Fruit fly (Drosophila melanogaster) whole organism, wandering third instar larva: Measurements from ENCODE around the gene FIG4.

Experiments
- CG9705 ChIP-seq: fragments of 200-800 bp; sonication (Bioruptor generic); optimal IDR thresholded peaks from 2 replicates; lab custom pipeline; 2018; ENCODE audit warnings: missing biosample characterization, mild to moderate bottlenecking, missing genetic modification characterization
- CrebA ChIP-seq: fragments of 200-800 bp; sonication (Bioruptor generic); optimal IDR thresholded peaks from 2 replicates; lab custom pipeline; 2016; ENCODE audit warnings: missing biosample characterization, mild to moderate bottlenecking, missing genetic modification characterization, borderline replicate concordance
- Dfd ChIP-seq: fragments of >200 bp; optimal IDR thresholded peaks from 2 replicates; lab custom pipeline; 2017; ENCODE audit warnings: missing biosample characterization, missing genetic modification characterization
- Dif ChIP-seq: fragments of 200-275, 200-300 bp; sonication (Bioruptor generic); optimal IDR thresholded peaks from 2 replicates; lab custom pipeline; 2018; ENCODE audit warnings: missing biosample characterization, missing genetic modification characterization; ENCODE audit not compliant: partially characterized antibody
- GATAd ChIP-seq: sonication (Bioruptor generic); optimal IDR thresholded peaks from 2 replicates; lab custom pipeline; 2016; ENCODE audit warnings: missing biosample characterization, missing genetic modification characterization
- HLH106 ChIP-seq: fragments of 200-800 bp; optimal IDR thresholded peaks from 3 replicates; lab custom pipeline; 2019; ENCODE audit warnings: missing biosample characterization, mild to moderate bottlenecking, missing genetic modification characterization, moderate library complexity
- Hr83 ChIP-seq: fragments of 200-300 bp; sonication (Bioruptor generic); optimal IDR thresholded peaks from 2 replicates; lab custom pipeline; 2016; ENCODE audit warnings: missing biosample characterization, mild to moderate bottlenecking, missing genetic modification characterization, moderate library complexity; ENCODE audit not compliant: poor library complexity, severe bottlenecking
- Mio ChIP-seq: sonication (Bioruptor generic); optimal IDR thresholded peaks from 2 replicates; lab custom pipeline; 2016; ENCODE audit warnings: missing biosample characterization, missing genetic modification characterization
- Myc ChIP-seq: fragments of >200 bp; optimal IDR thresholded peaks from 2 replicates; lab custom pipeline; 2017
- N ChIP-seq: fragments of >200 bp; optimal IDR thresholded peaks from 2 replicates; lab custom pipeline; 2018; ENCODE audit warnings: missing biosample characterization, missing external identifiers, missing genetic modification characterization
- OdsH ChIP-seq: fragments of 200-800 bp; sonication (Bioruptor generic); optimal IDR thresholded peaks from 2 replicates; lab custom pipeline; 2016; ENCODE audit warnings: missing biosample characterization, mild to moderate bottlenecking, missing genetic modification characterization
- Rel ChIP-seq, 2 experiments: fragments of 200-800 bp; sonication (Bioruptor generic) in 1 of 2; optimal IDR thresholded peaks; 2 replicates in 1 of 2; 3 replicates in 1 of 2; lab custom pipeline; 2016 to 2019; ENCODE audit warnings: mild to moderate bottlenecking in 2 of 2, missing biosample characterization in 2 of 2, missing genetic modification characterization in 2 of 2, moderate library complexity in 1 of 2
- Sp1 ChIP-seq: fragments of 200-800 bp; sonication (Bioruptor generic); optimal IDR thresholded peaks from 3 replicates; lab custom pipeline; 2019; ENCODE audit warnings: missing biosample characterization, mild to moderate bottlenecking, missing genetic modification characterization, moderate library complexity
- Vsx2 ChIP-seq: fragments of 200-300, 225-300 bp; sonication (Bioruptor generic); optimal IDR thresholded peaks from 2 replicates; lab custom pipeline; 2018; ENCODE audit warnings: missing biosample characterization, missing genetic modification characterization; ENCODE audit not compliant: partially characterized antibody
- br ChIP-seq: fragments of 200-800 bp; sonication (Bioruptor generic); optimal IDR thresholded peaks from 2 replicates; lab custom pipeline; 2016; ENCODE audit warnings: missing biosample characterization, missing genetic modification characterization
- brk ChIP-seq: fragments of 200-800 bp; sonication (Bioruptor generic); optimal IDR thresholded peaks from 2 replicates; lab custom pipeline; 2016; ENCODE audit warnings: missing biosample characterization, mild to moderate bottlenecking, missing genetic modification characterization
- dl ChIP-seq, 2 experiments: fragments of 175-275, 200-275 bp in 1 of 2; fragments of 200-275 bp in 1 of 2; sonication (Bioruptor generic); optimal IDR thresholded peaks; lab custom pipeline; 2018; ENCODE audit warnings: mild to moderate bottlenecking in 2 of 2, missing biosample characterization in 2 of 2, missing genetic modification characterization in 2 of 2, moderate library complexity in 2 of 2; ENCODE audit not compliant: partially characterized antibody in 2 of 2, insufficient read depth in 1 of 2
- dmrt93B ChIP-seq: fragments of 200-800 bp; sonication (Bioruptor generic); optimal IDR thresholded peaks from 2 replicates; lab custom pipeline; 2018; ENCODE audit warnings: missing biosample characterization, mild to moderate bottlenecking, missing genetic modification characterization
- dsf ChIP-seq: sonication (Bioruptor generic); optimal IDR thresholded peaks from 2 replicates; lab custom pipeline; 2016; ENCODE audit warnings: missing biosample characterization, missing genetic modification characterization, borderline replicate concordance
- ey ChIP-seq: fragments of 200-800 bp; sonication (Bioruptor generic); optimal IDR thresholded peaks from 2 replicates; lab custom pipeline; 2016; ENCODE audit warnings: missing biosample characterization, missing genetic modification characterization
- foxo ChIP-seq, 2 experiments: fragments of 200-800 bp; sonication (Bioruptor generic); optimal IDR thresholded peaks; 2 replicates in 1 of 2; 3 replicates in 1 of 2; lab custom pipeline; 2016 to 2017; ENCODE audit warnings: missing biosample characterization in 2 of 2, missing genetic modification characterization in 2 of 2
- fru ChIP-seq: fragments of 200-800 bp; sonication (Bioruptor generic); optimal IDR thresholded peaks from 3 replicates; lab custom pipeline; 2016; ENCODE audit warnings: missing biosample characterization, mild to moderate bottlenecking, missing genetic modification characterization
- h ChIP-seq: fragments of 200-800 bp; sonication (Bioruptor generic); optimal IDR thresholded peaks from 3 replicates; lab custom pipeline; 2016; ENCODE audit warnings: missing biosample characterization, mild to moderate bottlenecking, missing genetic modification characterization
- jim ChIP-seq: fragments of 175-275, 200-325 bp; sonication (Bioruptor generic); optimal IDR thresholded peaks from 2 replicates; lab custom pipeline; 2016; ENCODE audit warnings: missing biosample characterization, mild to moderate bottlenecking, missing genetic modification characterization
- psq ChIP-seq: fragments of 200-800 bp; sonication (Bioruptor generic); optimal IDR thresholded peaks from 3 replicates; lab custom pipeline; 2017; ENCODE audit warnings: missing biosample characterization, mild to moderate bottlenecking, missing genetic modification characterization, moderate library complexity
- rgr ChIP-seq: fragments of 200-800 bp; sonication (Bioruptor generic); optimal IDR thresholded peaks from 3 replicates; lab custom pipeline; 2016; ENCODE audit warnings: missing biosample characterization, mild to moderate bottlenecking, missing genetic modification characterization
- sage ChIP-seq: fragments of 200-800 bp; sonication (Bioruptor generic); optimal IDR thresholded peaks from 2 replicates; lab custom pipeline; 2016; ENCODE audit warnings: missing biosample characterization, mild to moderate bottlenecking, missing genetic modification characterization
- sv ChIP-seq: fragments of 200-800 bp; sonication (Bioruptor generic); optimal IDR thresholded peaks from 3 replicates; lab custom pipeline; 2016; ENCODE audit warnings: missing biosample characterization, missing genetic modification characterization
- usp ChIP-seq: fragments of >200 bp; optimal IDR thresholded peaks from 2 replicates; lab custom pipeline; 2017; ENCODE audit warnings: missing biosample characterization, missing genetic modification characterization
- woc ChIP-seq: sonication (Bioruptor generic); optimal IDR thresholded peaks from 2 replicates; lab custom pipeline; 2016; ENCODE audit warnings: missing biosample characterization, mild to moderate bottlenecking, missing genetic modification characterization

The FIG4 gene

DNA sequence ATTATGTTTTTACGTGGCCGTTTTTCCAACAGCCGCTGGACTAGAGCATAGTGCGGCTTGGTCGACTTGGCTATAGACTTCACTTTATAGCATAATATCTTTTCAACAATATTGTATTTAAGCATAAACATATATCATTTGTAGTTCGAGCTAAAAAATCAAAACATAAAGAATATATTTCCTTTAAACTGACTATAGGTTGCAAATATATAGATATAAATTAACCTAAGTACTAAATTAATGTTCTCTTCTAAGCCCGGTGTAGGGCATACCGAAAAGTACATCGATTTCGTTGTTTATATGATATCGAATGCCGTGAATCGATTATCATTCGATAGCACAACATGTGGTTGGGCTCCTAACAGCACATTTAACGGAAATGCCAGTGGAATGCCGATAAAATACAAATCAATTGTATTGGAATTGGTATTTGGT lies 16.4 kb upstream of the FIG4 start, which contains the start of gene MFS18 (continued):
- TF ChIP-seq Rel (GFP tag; optimal IDR thresholded peaks at IDR 0.05; lab: Kevin White, UChicago) (peak; percentile 39), Rel (tag; optimal IDR thresholded peaks at IDR 0.05; lab: Kevin White, UChicago) (peak; percentile 60), usp (no peak)

DNA sequence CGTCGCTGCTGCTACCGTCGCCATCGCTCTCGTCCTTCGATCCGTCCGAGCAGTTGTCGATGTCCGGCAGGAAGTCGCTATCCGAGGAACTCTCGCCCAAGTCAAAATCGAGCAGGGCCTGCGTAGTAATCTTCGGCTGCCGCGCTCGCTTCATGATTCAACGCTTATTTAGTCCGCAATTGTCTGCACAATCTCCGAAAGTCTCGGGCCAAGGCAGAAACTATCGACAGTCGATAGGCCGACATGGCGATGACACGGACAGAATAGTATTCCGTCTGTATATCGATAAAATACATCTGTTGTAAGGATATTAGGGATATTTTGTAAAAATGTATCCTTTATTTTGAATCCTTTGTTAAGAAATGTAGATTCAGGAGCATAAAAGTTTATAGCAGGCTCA lies 12.2 kb upstream of the FIG4 start, which contains the start of gene CG15439:
CG15439 (minus strand) TSS at position 241 of the 400 bp plus-strand sequence.
- TF ChIP-seq dmrt93B (GFP tag; lab: Kevin White, UChicago) (no peak), woc (GFP tag; lab: Kevin White, UChicago) (no peak)

DNA sequence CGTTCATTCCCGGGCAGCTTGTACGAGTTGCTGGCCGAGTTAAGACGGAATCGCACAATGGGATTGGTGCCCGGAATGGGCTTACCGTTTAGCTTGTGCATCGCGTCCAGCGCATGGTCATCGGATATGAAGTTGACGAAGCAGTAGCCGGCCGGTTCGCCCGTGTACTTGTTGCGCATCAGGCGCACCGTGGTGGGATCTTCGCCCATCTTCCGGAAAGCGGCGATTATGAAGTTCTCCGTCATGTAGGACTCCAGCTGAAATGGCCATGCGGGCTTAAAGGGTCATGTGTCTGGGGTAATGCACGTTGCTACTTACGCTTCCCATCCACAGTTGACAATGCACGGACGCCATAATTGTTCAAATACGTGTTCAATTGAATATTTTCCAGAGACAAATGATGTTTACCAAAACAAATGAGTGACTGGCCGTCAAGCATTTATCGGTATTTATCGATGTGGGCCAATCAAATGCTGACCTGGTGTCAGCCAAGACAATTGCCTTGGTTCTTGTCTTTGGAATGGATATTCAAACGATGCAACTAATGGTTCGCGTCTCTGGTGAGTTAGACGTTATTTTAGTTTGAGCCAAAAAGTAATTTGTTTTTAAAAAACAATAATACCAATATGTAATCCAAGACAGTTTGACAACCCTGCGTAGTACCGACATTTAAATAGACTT lies 10.8 kb upstream of the FIG4 start, which contains the start of the genes Secp43 and ND-B8:
Secp43 (minus strand) TSS at position 445 of the 681 bp plus-strand sequence.
ND-B8 (plus strand) TSS at position 618 of the 681 bp plus-strand sequence.
- TF ChIP-seq dsf (GFP tag; lab: Kevin White, UChicago) (no peak), rgr (GFP tag; lab: Kevin White, UChicago) (peak; percentile 15), Myc (lab: Kevin White, UChicago) (peak; percentile 49), ey (GFP tag; lab: Kevin White, UChicago) (no peak)

DNA sequence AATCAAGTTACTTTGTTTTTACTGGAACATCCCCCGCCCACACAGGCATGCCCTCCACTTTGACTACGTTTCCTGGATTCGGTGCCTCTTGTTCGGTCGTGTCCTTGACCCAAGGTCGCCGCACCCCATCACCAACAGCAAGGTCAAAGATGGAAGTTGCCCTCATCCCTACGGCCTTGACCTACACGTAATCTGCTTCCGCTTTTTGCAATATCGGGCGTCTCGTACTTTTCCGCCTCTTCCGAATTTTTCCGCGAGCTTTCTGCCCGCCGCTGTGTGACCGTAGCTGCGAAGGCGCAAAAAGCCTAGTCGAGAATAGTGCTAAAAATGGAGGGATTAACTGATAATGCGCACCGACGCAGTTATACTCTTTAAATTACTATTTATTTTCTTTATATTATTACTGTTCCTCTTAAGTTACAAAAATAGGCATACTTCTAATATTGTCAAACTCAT lies 8.4 kb upstream of the FIG4 start, which contains the start of gene Gs1l:
Gs1l (minus strand) TSS at position 269 of the 456 bp plus-strand sequence.
- TF ChIP-seq psq (GFP tag; lab: Kevin White, UChicago) (no peak), Sp1 (GFP tag; lab: Kevin White, UChicago) (peak; percentile 25), dmrt93B (GFP tag; lab: Kevin White, UChicago) (no peak), ey (GFP tag; lab: Kevin White, UChicago) (no peak), woc (GFP tag; lab: Kevin White, UChicago) (peak; percentile 56), fru (GFP tag; lab: Kevin White, UChicago) (no peak), Rel (GFP tag; optimal IDR thresholded peaks at IDR 0.05; lab: Kevin White, UChicago) (no peak), Rel (tag; optimal IDR thresholded peaks at IDR 0.05; lab: Kevin White, UChicago) (peak; percentile 26)

DNA sequence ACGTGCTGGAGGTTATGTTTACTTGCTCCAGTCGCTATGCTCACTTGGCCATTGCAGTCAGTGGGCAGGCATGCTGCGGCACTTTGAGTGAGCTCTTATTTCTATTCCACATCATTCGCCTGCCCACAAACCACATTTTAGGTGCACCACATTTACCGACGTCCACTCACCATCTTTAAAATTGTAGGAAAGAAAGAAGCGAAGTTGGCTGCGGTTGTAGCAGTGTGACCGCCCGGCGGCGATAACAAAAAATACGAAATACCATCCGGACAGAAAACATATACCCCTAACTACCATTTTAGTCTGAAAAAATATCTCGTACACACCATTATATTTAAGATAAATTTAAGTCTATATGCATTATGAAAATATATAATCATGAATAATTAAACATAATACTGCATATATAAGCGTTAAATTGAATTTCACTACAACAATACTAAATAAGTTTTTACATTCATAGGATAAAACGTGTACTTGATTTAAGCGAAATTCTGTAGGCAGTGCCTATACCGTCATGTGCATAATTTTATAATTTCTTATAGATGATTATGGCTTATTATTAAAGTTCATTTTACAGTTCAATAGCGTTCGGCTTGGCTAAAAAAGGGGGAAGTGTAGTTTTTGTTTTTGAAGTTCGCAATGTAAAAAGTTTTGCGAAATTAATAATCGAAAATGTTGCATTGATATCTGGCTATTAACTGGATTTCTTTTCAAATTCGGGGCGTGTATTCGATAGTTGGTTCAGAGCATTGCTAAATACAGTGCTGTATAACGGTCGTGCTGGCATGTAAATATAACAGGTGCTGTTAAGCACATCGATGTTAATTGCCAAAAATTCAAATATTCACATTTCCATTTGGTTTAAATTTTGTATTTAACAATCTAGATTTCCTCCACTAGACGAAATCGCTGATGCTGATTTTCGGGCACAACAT lies 6.6 kb upstream of the FIG4 start, which contains the start of gene RpL27A:
RpL27A (minus strand) TSS at position 246 of the 938 bp plus-strand sequence.
- TF ChIP-seq Dif (peak; percentile 45), Dfd (GFP tag; lab: Kevin White, UChicago) (no peak), Hr83 (peak; percentile 92), h (GFP tag; lab: Kevin White, UChicago) (peak; percentile 52), OdsH (GFP tag; lab: Kevin White, UChicago) (peak; percentile 19), CG9705 (GFP tag; lab: Kevin White, UChicago) (peak; percentile 76), Mio (GFP tag; lab: Kevin White, UChicago) (no peak), br (peak; percentile 69), fru (GFP tag; lab: Kevin White, UChicago) (peak; percentile 20), dl (GFP tag; optimal IDR thresholded peaks at IDR 0.05; lab: Kevin White, UChicago; ENCODE audit: insufficient read depth in 1 of 2, partially characterized antibody in 2 of 2) (no peak), GATAd (GFP tag; lab: Kevin White, UChicago) (no peak), brk (GFP tag; lab: Kevin White, UChicago) (no peak), Myc (lab: Kevin White, UChicago) (peak; percentile 40), foxo (GFP tag; optimal IDR thresholded peaks at IDR 0.05; lab: Kevin White, UChicago) (peak in 1 of 2 experiments; percentile 67), ey (GFP tag; lab: Kevin White, UChicago) (peak; percentile 17), HLH106 (tag; lab: Kevin White, UChicago) (peak; percentile 61), N (GFP tag; lab: Kevin White, UChicago) (peak; percentile 78), CrebA (GFP tag; lab: Kevin White, UChicago) (no peak), usp (no peak), sage (GFP tag; lab: Kevin White, UChicago) (no peak), sv (GFP tag; lab: Kevin White, UChicago) (peak; percentile 56), rgr (GFP tag; lab: Kevin White, UChicago) (peak; percentile 87), dsf (GFP tag; lab: Kevin White, UChicago) (no peak), dmrt93B (GFP tag; lab: Kevin White, UChicago) (peak; percentile 73), Sp1 (GFP tag; lab: Kevin White, UChicago) (peak; percentile 85), psq (GFP tag; lab: Kevin White, UChicago) (peak; percentile 41), Rel (GFP tag; optimal IDR thresholded peaks at IDR 0.05; lab: Kevin White, UChicago) (no peak), Rel (tag; optimal IDR thresholded peaks at IDR 0.05; lab: Kevin White, UChicago) (peak; percentile 57), jim (GFP tag; lab: Kevin White, UChicago) (no peak), Vsx2 (GFP tag; lab: Kevin White, UChicago) (no peak)
